Fruit fly (Drosophila melanogaster) whole organism: ENCODE results near the gene side-II.

Experiments
- CG8478 ChIP-seq: fragments of >200 bp; optimal IDR thresholded peaks from 2 replicates; lab custom pipeline; 2018; ENCODE audit warnings: inconsistent platforms
- Dll ChIP-seq: fragments of >200 bp; optimal IDR thresholded peaks from 2 replicates; lab custom pipeline; 2017
- EcR ChIP-seq, 2 experiments: fragments of >200 bp; optimal IDR thresholded peaks; 2 replicates each; lab custom pipeline; 2017; ENCODE audit warnings: missing biosample characterization in 2 of 2, missing genetic modification characterization in 2 of 2, missing genetic modification reagents in 2 of 2
- pan ChIP-seq: fragments of >200 bp; optimal IDR thresholded peaks from 2 replicates; lab custom pipeline; 2017
- psq ChIP-seq: fragments of >200 bp; optimal IDR thresholded peaks from 2 replicates; lab custom pipeline; 2017
- usp ChIP-seq: fragments of >200 bp; optimal IDR thresholded peaks from 2 replicates; lab custom pipeline; 2017; ENCODE audit warnings: missing biosample characterization, missing genetic modification characterization, mixed read lengths

dm6 chr2L:15013523-15013922 lies 41.4 kb upstream of the side-II start:
- no peak for TF ChIP-seq CG8478 (lab: Kevin White, UChicago)
- TF ChIP-seq Dll (lab: Kevin White, UChicago) = no peak
- TF ChIP-seq pan (lab: Kevin White, UChicago) = no peak
- TF ChIP-seq EcR (GFP tag; optimal IDR thresholded peaks at IDR 0.05; lab: Kevin White, UChicago) = no peak
- TF ChIP-seq psq (lab: Kevin White, UChicago) = no peak
- no peak for TF ChIP-seq usp (GFP tag; lab: Kevin White, UChicago)
